Worm (Caenorhabditis elegans) whole organism, L1 larva: ENCODE results near the gene K08F9.3.
"Not testable (repeated sequence)": the region's sequence is repeated elsewhere in the genome, so short reads cannot be mapped to it uniquely, and the experiment has no call there.

Experiments used
- dpl-1 ChIP-seq, 3 experiments: fragments of 150-350 bp in 2 of 3; sonication (generic microtip) in 1 of 3; optimal IDR thresholded peaks; 2 replicates each; lab custom pipeline; 2014 to 2017; ENCODE audit warnings: missing biosample characterization in 3 of 3, missing genetic modification characterization in 3 of 3, missing genetic modification reagents in 3 of 3
- elt-2 ChIP-seq: sonication (generic microtip); optimal IDR thresholded peaks from 2 replicates; lab custom pipeline; 2016; ENCODE audit warnings: missing genetic modification characterization, mild to moderate bottlenecking, inconsistent platforms, missing compliant biosample characterization, missing genetic modification reagents
- hlh-17 ChIP-seq: fragments of 200-800 bp; sonication (Bioruptor generic); optimal IDR thresholded peaks from 2 replicates; lab custom pipeline; 2018; ENCODE audit warnings: missing genetic modification characterization, mild to moderate bottlenecking, missing compliant biosample characterization, moderate library complexity, borderline replicate concordance
- lin-14 ChIP-seq: fragments of 200-800 bp; sonication (Bioruptor generic); optimal IDR thresholded peaks from 2 replicates; lab custom pipeline; 2018; ENCODE audit warnings: mild to moderate bottlenecking, missing genetic modification characterization, moderate library complexity, missing compliant biosample characterization
- mdl-1 ChIP-seq, 2 experiments: fragments of 150-350 bp; optimal IDR thresholded peaks; 2 replicates each; lab custom pipeline; 2014 to 2017; ENCODE audit warnings: missing biosample characterization in 2 of 2, missing genetic modification characterization in 2 of 2, inconsistent platforms in 1 of 2
- nhr-237 ChIP-seq: fragments of 150-350 bp; optimal IDR thresholded peaks from 2 replicates; lab custom pipeline; 2014; ENCODE audit warnings: missing biosample characterization, missing genetic modification characterization
- nhr-84 ChIP-seq: sonication (generic microtip); optimal IDR thresholded peaks from 2 replicates; lab custom pipeline; 2017; ENCODE audit warnings: missing biosample characterization, missing genetic modification characterization
- nhr-90 ChIP-seq: sonication (generic microtip); optimal IDR thresholded peaks from 2 replicates; lab custom pipeline; 2016; ENCODE audit warnings: mild to moderate bottlenecking, missing genetic modification characterization, missing compliant biosample characterization; ENCODE audit not compliant: poor library complexity
- snpc-4 ChIP-seq: fragments of 150-350 bp; optimal IDR thresholded peaks from 2 replicates; lab custom pipeline; 2014; ENCODE audit warnings: missing biosample characterization, missing genetic modification characterization

DNA sequence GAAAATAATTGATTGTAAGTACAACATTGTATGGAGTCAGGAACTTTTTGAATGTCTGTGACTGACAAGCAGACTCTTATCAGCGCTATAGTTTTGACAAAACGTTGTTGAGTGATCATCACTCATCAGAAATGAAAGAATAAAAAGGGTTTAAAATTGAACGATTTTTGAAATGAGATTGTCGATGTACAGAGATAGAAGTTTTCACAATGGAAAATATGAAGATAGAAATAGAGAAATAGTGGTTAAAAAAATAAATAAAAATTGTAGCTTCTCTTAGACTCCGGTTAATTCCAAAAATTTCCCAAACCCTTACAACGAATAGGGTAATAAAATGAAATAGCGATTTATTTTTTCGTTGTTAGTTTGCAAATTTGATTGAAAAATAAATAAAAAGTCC, 15.2 kb upstream of the K08F9.3 start, which contains the start of gene ugt-30:
- not testable (repeated sequence) for TF ChIP-seq elt-2 (tag; lab: Kevin White, UChicago); dpl-1 (GFP tag; optimal IDR thresholded peaks at IDR 0.05; lab: Kevin White, UChicago); nhr-84; hlh-17 (GFP tag; lab: Kevin White, UChicago); nhr-237 (tag; lab: Kevin White, UChicago); nhr-90 (tag; lab: Kevin White, UChicago); mdl-1 (tag; optimal IDR thresholded peaks at IDR 0.05; lab: Kevin White, UChicago); snpc-4; lin-14 (GFP tag; lab: Kevin White, UChicago)
